Fruit fly (Drosophila melanogaster): ENCODE results near the gene Oscillin.

The Oscillin gene

dm6 chr2L:5546518-5547287 lies at the start of gene Oscillin:
TSS of gene Oscillin (plus strand) at chr2L:5547086.
- TF ChIP-seq Clk (GFP tag; optimal IDR thresholded peaks at IDR 0.05): no peak
- TF ChIP-seq CG7101 (tag; optimal IDR thresholded peaks at IDR 0.05): peak; percentile 31
- TF ChIP-seq Hr96 (GFP tag; optimal IDR thresholded peaks at IDR 0.05): no peak
- no peak for TF ChIP-seq Mnt (GFP tag; optimal IDR thresholded peaks at IDR 0.05)
- TF ChIP-seq CG33017 (tag; optimal IDR thresholded peaks at IDR 0.05): no peak
- TF ChIP-seq cnc (optimal IDR thresholded peaks at IDR 0.05): peak in 1 of 2 experiments; percentile 21
- no peak for TF ChIP-seq ovo (GFP tag; optimal IDR thresholded peaks at IDR 0.05)
- no peak for TF ChIP-seq tj (GFP tag; optimal IDR thresholded peaks at IDR 0.05)
- TF ChIP-seq kay (GFP tag; ENCODE audit: borderline replicate concordance): peak; percentile 87
- peak; percentile 36 for TF ChIP-seq CG12768 (GFP tag; optimal IDR thresholded peaks at IDR 0.05)
- peak; percentile 65 for TF ChIP-seq bab1 (GFP tag; optimal IDR thresholded peaks at IDR 0.05)
- TF ChIP-seq CG7045 (GFP tag; optimal IDR thresholded peaks at IDR 0.05): peak; percentile 59
- TF ChIP-seq CG11617 (GFP tag; optimal IDR thresholded peaks at IDR 0.05): peak; percentile 43
- TF ChIP-seq Crg-1 (GFP tag; optimal IDR thresholded peaks at IDR 0.05): no peak
- TF ChIP-seq CG5204 (GFP tag; optimal IDR thresholded peaks at IDR 0.05): peak; percentile 27
- TF ChIP-seq pad (GFP tag; optimal IDR thresholded peaks at IDR 0.05): peak; percentile 31
- peak; percentile 93 for TF ChIP-seq CG14711 (tag; optimal IDR thresholded peaks at IDR 0.05)

dm6 chr2L:5499458-5499857 lies 47.4 kb upstream of the Oscillin start:
- no peak for TF ChIP-seq Crg-1 (GFP tag; optimal IDR thresholded peaks at IDR 0.05)
- no peak for TF ChIP-seq CG11617 (GFP tag; optimal IDR thresholded peaks at IDR 0.05)

dm6 chr2L:5501335-5501734 lies 45.6 kb upstream of the Oscillin start:
- TF ChIP-seq toe (GFP tag; optimal IDR thresholded peaks at IDR 0.05) (no peak), pad (GFP tag; optimal IDR thresholded peaks at IDR 0.05) (no peak), kay (GFP tag; ENCODE audit: borderline replicate concordance) (no peak), CG12768 (GFP tag; optimal IDR thresholded peaks at IDR 0.05) (no peak), tj (GFP tag; optimal IDR thresholded peaks at IDR 0.05) (no peak), Mnt (GFP tag; optimal IDR thresholded peaks at IDR 0.05) (no peak), CG7045 (GFP tag; optimal IDR thresholded peaks at IDR 0.05) (no peak), Crg-1 (GFP tag; optimal IDR thresholded peaks at IDR 0.05) (no peak), ovo (GFP tag; optimal IDR thresholded peaks at IDR 0.05) (no peak), Clk (GFP tag; optimal IDR thresholded peaks at IDR 0.05) (no peak), cic (GFP tag; optimal IDR thresholded peaks at IDR 0.05) (no peak), CG11617 (GFP tag; optimal IDR thresholded peaks at IDR 0.05) (no peak), cnc (optimal IDR thresholded peaks at IDR 0.05) (no peak), CG14711 (tag; optimal IDR thresholded peaks at IDR 0.05) (no peak), CG7101 (tag; optimal IDR thresholded peaks at IDR 0.05) (no peak), CG5204 (GFP tag; optimal IDR thresholded peaks at IDR 0.05) (no peak), Hr96 (GFP tag; optimal IDR thresholded peaks at IDR 0.05) (no peak), CG1620 (GFP tag; optimal IDR thresholded peaks at IDR 0.05) (no peak), bab1 (GFP tag; optimal IDR thresholded peaks at IDR 0.05) (no peak), CG33017 (tag; optimal IDR thresholded peaks at IDR 0.05) (no peak)

dm6 chr2L:5502868-5503267 lies 44.0 kb upstream of the Oscillin start:
- TF ChIP-seq Clk (GFP tag; optimal IDR thresholded peaks at IDR 0.05): no peak
- no peak for TF ChIP-seq CG1620 (GFP tag; optimal IDR thresholded peaks at IDR 0.05)
- TF ChIP-seq tj (GFP tag; optimal IDR thresholded peaks at IDR 0.05): no peak
- TF ChIP-seq bab1 (GFP tag; optimal IDR thresholded peaks at IDR 0.05): no peak
- no peak for TF ChIP-seq Mnt (GFP tag; optimal IDR thresholded peaks at IDR 0.05)
- no peak for TF ChIP-seq toe (GFP tag; optimal IDR thresholded peaks at IDR 0.05)
- no peak for TF ChIP-seq kay (GFP tag; ENCODE audit: borderline replicate concordance)
- TF ChIP-seq CG7045 (GFP tag; optimal IDR thresholded peaks at IDR 0.05): no peak
- TF ChIP-seq CG11617 (GFP tag; optimal IDR thresholded peaks at IDR 0.05): no peak
- TF ChIP-seq Crg-1 (GFP tag; optimal IDR thresholded peaks at IDR 0.05): no peak
- no peak for TF ChIP-seq CG12768 (GFP tag; optimal IDR thresholded peaks at IDR 0.05)
- TF ChIP-seq cnc (optimal IDR thresholded peaks at IDR 0.05): no peak
- TF ChIP-seq ovo (GFP tag; optimal IDR thresholded peaks at IDR 0.05): no peak
- TF ChIP-seq pad (GFP tag; optimal IDR thresholded peaks at IDR 0.05): no peak

dm6 chr2L:5505130-5505529 lies 41.8 kb upstream of the Oscillin start:
- TF ChIP-seq CG1620 (GFP tag; optimal IDR thresholded peaks at IDR 0.05) (no peak), Mnt (GFP tag; optimal IDR thresholded peaks at IDR 0.05) (no peak), cnc (optimal IDR thresholded peaks at IDR 0.05) (no peak), pad (GFP tag; optimal IDR thresholded peaks at IDR 0.05) (no peak), CG5204 (GFP tag; optimal IDR thresholded peaks at IDR 0.05) (no peak), Crg-1 (GFP tag; optimal IDR thresholded peaks at IDR 0.05) (no peak), cic (GFP tag; optimal IDR thresholded peaks at IDR 0.05) (no peak), CG12768 (GFP tag; optimal IDR thresholded peaks at IDR 0.05) (no peak), CG14711 (tag; optimal IDR thresholded peaks at IDR 0.05) (no peak), kay (GFP tag; ENCODE audit: borderline replicate concordance) (no peak), Hr96 (GFP tag; optimal IDR thresholded peaks at IDR 0.05) (no peak)

dm6 chr2L:5507082-5507481 lies 39.8 kb upstream of the Oscillin start:
- TF ChIP-seq CG7045 (GFP tag; optimal IDR thresholded peaks at IDR 0.05) (no peak), Hr96 (GFP tag; optimal IDR thresholded peaks at IDR 0.05) (no peak), cnc (optimal IDR thresholded peaks at IDR 0.05) (no peak), Crg-1 (GFP tag; optimal IDR thresholded peaks at IDR 0.05) (no peak), toe (GFP tag; optimal IDR thresholded peaks at IDR 0.05) (no peak), CG12768 (GFP tag; optimal IDR thresholded peaks at IDR 0.05) (no peak), CG33017 (tag; optimal IDR thresholded peaks at IDR 0.05) (no peak), CG14711 (tag; optimal IDR thresholded peaks at IDR 0.05) (no peak), ovo (GFP tag; optimal IDR thresholded peaks at IDR 0.05) (no peak), CG1620 (GFP tag; optimal IDR thresholded peaks at IDR 0.05) (no peak), bab1 (GFP tag; optimal IDR thresholded peaks at IDR 0.05) (no peak), kay (GFP tag; ENCODE audit: borderline replicate concordance) (no peak), cic (GFP tag; optimal IDR thresholded peaks at IDR 0.05) (no peak), Clk (GFP tag; optimal IDR thresholded peaks at IDR 0.05) (no peak), tj (GFP tag; optimal IDR thresholded peaks at IDR 0.05) (no peak), CG11617 (GFP tag; optimal IDR thresholded peaks at IDR 0.05) (no peak), CG7101 (tag; optimal IDR thresholded peaks at IDR 0.05) (no peak), Mnt (GFP tag; optimal IDR thresholded peaks at IDR 0.05) (no peak)
